Worm (Caenorhabditis elegans): Measurements from ENCODE around the gene dnj-23.

DNA sequence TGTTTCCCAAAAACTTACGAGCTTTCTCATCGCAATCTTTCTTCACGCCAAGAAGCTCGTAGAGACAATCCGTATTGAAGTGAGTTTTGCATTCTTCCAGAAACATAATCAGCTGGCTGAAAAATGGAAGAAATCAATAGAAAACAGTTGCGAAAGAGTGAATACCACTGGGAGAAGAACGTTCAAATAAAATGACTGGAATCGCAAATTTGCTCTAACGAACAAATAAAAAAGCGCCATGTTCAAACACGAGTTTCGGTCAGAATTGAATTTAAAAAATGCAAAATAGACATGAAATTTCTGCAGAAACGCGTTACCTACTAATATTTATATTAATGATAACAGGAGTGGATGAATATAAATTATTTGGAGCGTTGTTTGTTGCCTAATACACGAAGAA is at the start of gene dnj-23:
- TF ChIP-seq nhr-237 (tag; optimal IDR thresholded peaks at IDR 0.05) (no peak), nhr-28 (tag; optimal IDR thresholded peaks at IDR 0.05) (no peak), ces-1 (GFP tag; optimal IDR thresholded peaks at IDR 0.05) (peak; percentile 6), mep-1 (tag; optimal IDR thresholded peaks at IDR 0.05) (no peak), elt-1 (tag; optimal IDR thresholded peaks at IDR 0.05; ENCODE audit: borderline replicate concordance, insufficient read depth) (no peak), ham-2 (GFP tag; optimal IDR thresholded peaks at IDR 0.05) (no peak), sptf-1 (tag; optimal IDR thresholded peaks at IDR 0.05) (no peak), unc-62 (GFP tag; optimal IDR thresholded peaks at IDR 0.05) (no peak), lin-13 (tag; optimal IDR thresholded peaks at IDR 0.05) (no peak), pha-4 (tag; optimal IDR thresholded peaks at IDR 0.05) (no peak), ztf-11 (tag; optimal IDR thresholded peaks at IDR 0.05) (no peak), unc-39 (tag; optimal IDR thresholded peaks at IDR 0.05) (no peak)

Data from whole organism, mixed stage, embryonic.